Fruit fly (Drosophila melanogaster) whole organism, wandering third instar larva: ENCODE results near the gene CG14423.

ENCODE experiments used
- Abd-B ChIP-seq: fragments of >200 bp; optimal IDR thresholded peaks from 2 replicates; lab custom pipeline; 2017; ENCODE audit warnings: missing biosample characterization, missing genetic modification characterization
- CG32264 ChIP-seq: fragments of 200-800 bp; sonication (Bioruptor generic); optimal IDR thresholded peaks from 2 replicates; lab custom pipeline; 2016; ENCODE audit warnings: missing biosample characterization, missing genetic modification characterization
- CG9705 ChIP-seq: fragments of 200-800 bp; sonication (Bioruptor generic); optimal IDR thresholded peaks from 2 replicates; lab custom pipeline; 2018; ENCODE audit warnings: missing biosample characterization, mild to moderate bottlenecking, missing genetic modification characterization
- CrebA ChIP-seq: fragments of 200-800 bp; sonication (Bioruptor generic); optimal IDR thresholded peaks from 2 replicates; lab custom pipeline; 2016; ENCODE audit warnings: missing biosample characterization, mild to moderate bottlenecking, missing genetic modification characterization, borderline replicate concordance
- Dfd ChIP-seq: fragments of >200 bp; optimal IDR thresholded peaks from 2 replicates; lab custom pipeline; 2017; ENCODE audit warnings: missing biosample characterization, missing genetic modification characterization
- Dif ChIP-seq: fragments of 200-275, 200-300 bp; sonication (Bioruptor generic); optimal IDR thresholded peaks from 2 replicates; lab custom pipeline; 2018; ENCODE audit warnings: missing biosample characterization, missing genetic modification characterization; ENCODE audit not compliant: partially characterized antibody
- GATAd ChIP-seq: sonication (Bioruptor generic); optimal IDR thresholded peaks from 2 replicates; lab custom pipeline; 2016; ENCODE audit warnings: missing biosample characterization, missing genetic modification characterization
- HLH106 ChIP-seq: fragments of 200-800 bp; optimal IDR thresholded peaks from 3 replicates; lab custom pipeline; 2019; ENCODE audit warnings: missing biosample characterization, mild to moderate bottlenecking, missing genetic modification characterization, moderate library complexity
- Hnf4 ChIP-seq: fragments of 200-800 bp; sonication (Bioruptor generic); optimal IDR thresholded peaks from 2 replicates; lab custom pipeline; 2016; ENCODE audit warnings: missing biosample characterization, mild to moderate bottlenecking, missing genetic modification characterization
- Hr78 ChIP-seq: fragments of >200 bp; optimal IDR thresholded peaks from 2 replicates; lab custom pipeline; 2017; ENCODE audit warnings: missing biosample characterization, missing genetic modification characterization
- Jra ChIP-seq: sonication (Bioruptor generic); optimal IDR thresholded peaks from 2 replicates; lab custom pipeline; 2016; ENCODE audit warnings: missing biosample characterization, missing genetic modification characterization
- Mio ChIP-seq: sonication (Bioruptor generic); optimal IDR thresholded peaks from 2 replicates; lab custom pipeline; 2016; ENCODE audit warnings: missing biosample characterization, missing genetic modification characterization
- Myc ChIP-seq: fragments of >200 bp; optimal IDR thresholded peaks from 2 replicates; lab custom pipeline; 2017
- N ChIP-seq: fragments of >200 bp; optimal IDR thresholded peaks from 2 replicates; lab custom pipeline; 2018; ENCODE audit warnings: missing biosample characterization, missing external identifiers, missing genetic modification characterization
- OdsH ChIP-seq: fragments of 200-800 bp; sonication (Bioruptor generic); optimal IDR thresholded peaks from 2 replicates; lab custom pipeline; 2016; ENCODE audit warnings: missing biosample characterization, mild to moderate bottlenecking, missing genetic modification characterization
- Rel ChIP-seq, 2 experiments: fragments of 200-800 bp; sonication (Bioruptor generic) in 1 of 2; optimal IDR thresholded peaks; 2 replicates in 1 of 2; 3 replicates in 1 of 2; lab custom pipeline; 2016 to 2019; ENCODE audit warnings: mild to moderate bottlenecking in 2 of 2, missing biosample characterization in 2 of 2, missing genetic modification characterization in 2 of 2, moderate library complexity in 1 of 2
- Sp1 ChIP-seq: fragments of 200-800 bp; sonication (Bioruptor generic); optimal IDR thresholded peaks from 3 replicates; lab custom pipeline; 2019; ENCODE audit warnings: missing biosample characterization, mild to moderate bottlenecking, missing genetic modification characterization, moderate library complexity
- Vsx2 ChIP-seq: fragments of 200-300, 225-300 bp; sonication (Bioruptor generic); optimal IDR thresholded peaks from 2 replicates; lab custom pipeline; 2018; ENCODE audit warnings: missing biosample characterization, missing genetic modification characterization; ENCODE audit not compliant: partially characterized antibody
- br ChIP-seq: fragments of 200-800 bp; sonication (Bioruptor generic); optimal IDR thresholded peaks from 2 replicates; lab custom pipeline; 2016; ENCODE audit warnings: missing biosample characterization, missing genetic modification characterization
- dl ChIP-seq, 2 experiments: fragments of 175-275, 200-275 bp in 1 of 2; fragments of 200-275 bp in 1 of 2; sonication (Bioruptor generic); optimal IDR thresholded peaks; lab custom pipeline; 2018; ENCODE audit warnings: mild to moderate bottlenecking in 2 of 2, missing biosample characterization in 2 of 2, missing genetic modification characterization in 2 of 2, moderate library complexity in 2 of 2; ENCODE audit not compliant: partially characterized antibody in 2 of 2, insufficient read depth in 1 of 2
- dmrt93B ChIP-seq: fragments of 200-800 bp; sonication (Bioruptor generic); optimal IDR thresholded peaks from 2 replicates; lab custom pipeline; 2018; ENCODE audit warnings: missing biosample characterization, mild to moderate bottlenecking, missing genetic modification characterization
- dsf ChIP-seq: sonication (Bioruptor generic); optimal IDR thresholded peaks from 2 replicates; lab custom pipeline; 2016; ENCODE audit warnings: missing biosample characterization, missing genetic modification characterization, borderline replicate concordance
- ey ChIP-seq: fragments of 200-800 bp; sonication (Bioruptor generic); optimal IDR thresholded peaks from 2 replicates; lab custom pipeline; 2016; ENCODE audit warnings: missing biosample characterization, missing genetic modification characterization
- foxo ChIP-seq, 2 experiments: fragments of 200-800 bp; sonication (Bioruptor generic); optimal IDR thresholded peaks; 2 replicates in 1 of 2; 3 replicates in 1 of 2; lab custom pipeline; 2016 to 2017; ENCODE audit warnings: missing biosample characterization in 2 of 2, missing genetic modification characterization in 2 of 2
- h ChIP-seq: fragments of 200-800 bp; sonication (Bioruptor generic); optimal IDR thresholded peaks from 3 replicates; lab custom pipeline; 2016; ENCODE audit warnings: missing biosample characterization, mild to moderate bottlenecking, missing genetic modification characterization
- jim ChIP-seq: fragments of 175-275, 200-325 bp; sonication (Bioruptor generic); optimal IDR thresholded peaks from 2 replicates; lab custom pipeline; 2016; ENCODE audit warnings: missing biosample characterization, mild to moderate bottlenecking, missing genetic modification characterization
- lola ChIP-seq: fragments of >200 bp; optimal IDR thresholded peaks from 2 replicates; lab custom pipeline; 2017; ENCODE audit warnings: missing biosample characterization, missing genetic modification characterization
- psq ChIP-seq: fragments of 200-800 bp; sonication (Bioruptor generic); optimal IDR thresholded peaks from 3 replicates; lab custom pipeline; 2017; ENCODE audit warnings: missing biosample characterization, mild to moderate bottlenecking, missing genetic modification characterization, moderate library complexity
- rgr ChIP-seq: fragments of 200-800 bp; sonication (Bioruptor generic); optimal IDR thresholded peaks from 3 replicates; lab custom pipeline; 2016; ENCODE audit warnings: missing biosample characterization, mild to moderate bottlenecking, missing genetic modification characterization
- sage ChIP-seq: fragments of 200-800 bp; sonication (Bioruptor generic); optimal IDR thresholded peaks from 2 replicates; lab custom pipeline; 2016; ENCODE audit warnings: missing biosample characterization, mild to moderate bottlenecking, missing genetic modification characterization
- sv ChIP-seq: fragments of 200-800 bp; sonication (Bioruptor generic); optimal IDR thresholded peaks from 3 replicates; lab custom pipeline; 2016; ENCODE audit warnings: missing biosample characterization, missing genetic modification characterization
- tai ChIP-seq: sonication (Bioruptor generic); optimal IDR thresholded peaks from 2 replicates; lab custom pipeline; 2016; ENCODE audit warnings: missing biosample characterization, missing genetic modification characterization
- woc ChIP-seq: sonication (Bioruptor generic); optimal IDR thresholded peaks from 2 replicates; lab custom pipeline; 2016; ENCODE audit warnings: missing biosample characterization, mild to moderate bottlenecking, missing genetic modification characterization

CG14423 gene

dm6 chrX:2936727-2937126, 8.5 kb upstream of the CG14423 start, which contains the start of gene CG3598:
CG3598 (plus strand) TSS chrX:2937027.
- TF ChIP-seq Mio (GFP tag; lab: Kevin White, UChicago) (no peak), sv (GFP tag; lab: Kevin White, UChicago) (no peak), Rel (GFP tag; optimal IDR thresholded peaks at IDR 0.05; lab: Kevin White, UChicago) (no peak), Rel (tag; optimal IDR thresholded peaks at IDR 0.05; lab: Kevin White, UChicago) (no peak), tai (GFP tag; lab: Kevin White, UChicago) (no peak), CrebA (GFP tag; lab: Kevin White, UChicago) (no peak), foxo (GFP tag; optimal IDR thresholded peaks at IDR 0.05; lab: Kevin White, UChicago) (no peak), Abd-B (no peak), jim (GFP tag; lab: Kevin White, UChicago) (no peak), ey (GFP tag; lab: Kevin White, UChicago) (no peak), Dfd (GFP tag; lab: Kevin White, UChicago) (no peak), OdsH (no peak), CG9705 (GFP tag; lab: Kevin White, UChicago) (no peak), dl (GFP tag; optimal IDR thresholded peaks at IDR 0.05; lab: Kevin White, UChicago; ENCODE audit: insufficient read depth in 1 of 2, partially characterized antibody in 2 of 2) (no peak), CG32264 (GFP tag; lab: Kevin White, UChicago) (no peak), GATAd (GFP tag; lab: Kevin White, UChicago) (no peak)

dm6 chrX:2938556-2938955, 6.6 kb upstream of the CG14423 start, which contains the start of gene CG14420:
CG14420 (plus strand) TSS chrX:2938856.
- TF ChIP-seq Mio (GFP tag; lab: Kevin White, UChicago) (no peak), dsf (GFP tag; lab: Kevin White, UChicago) (no peak), Sp1 (GFP tag; lab: Kevin White, UChicago) (no peak), Abd-B (no peak), br (GFP tag; lab: Kevin White, UChicago) (no peak), foxo (GFP tag; optimal IDR thresholded peaks at IDR 0.05; lab: Kevin White, UChicago) (no peak), Dif (no peak), sv (GFP tag; lab: Kevin White, UChicago) (no peak), Dfd (GFP tag; lab: Kevin White, UChicago) (no peak), GATAd (GFP tag; lab: Kevin White, UChicago) (no peak), HLH106 (tag; lab: Kevin White, UChicago) (no peak), Vsx2 (GFP tag; lab: Kevin White, UChicago) (no peak), dl (GFP tag; optimal IDR thresholded peaks at IDR 0.05; lab: Kevin White, UChicago; ENCODE audit: insufficient read depth in 1 of 2, partially characterized antibody in 2 of 2) (no peak), N (GFP tag; lab: Kevin White, UChicago) (no peak), Jra (GFP tag; lab: Kevin White, UChicago) (no peak), CG32264 (GFP tag; lab: Kevin White, UChicago) (no peak)

DNA sequence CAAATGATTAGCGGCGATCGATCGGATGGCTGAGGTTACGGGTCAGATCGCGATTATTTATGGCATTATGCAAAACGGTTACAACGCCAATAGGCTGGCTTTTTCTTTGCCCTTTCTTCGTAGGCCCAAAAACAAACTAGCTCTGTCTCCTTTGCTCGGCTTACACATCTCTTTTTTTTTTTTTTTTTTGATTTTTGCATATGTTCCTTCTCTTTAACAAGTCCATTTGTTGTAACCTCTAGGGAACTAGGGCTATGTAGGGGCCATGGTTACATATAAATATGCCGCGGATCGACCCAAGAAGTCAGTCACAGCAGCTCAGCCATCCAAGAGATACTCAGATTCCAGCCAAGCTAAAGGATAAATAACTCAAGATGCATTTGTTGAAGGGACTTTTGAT, 4.1 kb upstream of the CG14423 start, which contains the start of gene CG14421:
Gene CG14421 (plus strand): TSS at position 301 of the 400 bp plus-strand sequence.
- TF ChIP-seq dmrt93B (GFP tag; lab: Kevin White, UChicago) (no peak), jim (GFP tag; lab: Kevin White, UChicago) (no peak), rgr (GFP tag; lab: Kevin White, UChicago) (no peak), Mio (GFP tag; lab: Kevin White, UChicago) (no peak), GATAd (GFP tag; lab: Kevin White, UChicago) (no peak), woc (GFP tag; lab: Kevin White, UChicago) (no peak), Dif (no peak), Hnf4 (GFP tag; lab: Kevin White, UChicago) (no peak), Hr78 (GFP tag; lab: Kevin White, UChicago) (no peak)

DNA sequence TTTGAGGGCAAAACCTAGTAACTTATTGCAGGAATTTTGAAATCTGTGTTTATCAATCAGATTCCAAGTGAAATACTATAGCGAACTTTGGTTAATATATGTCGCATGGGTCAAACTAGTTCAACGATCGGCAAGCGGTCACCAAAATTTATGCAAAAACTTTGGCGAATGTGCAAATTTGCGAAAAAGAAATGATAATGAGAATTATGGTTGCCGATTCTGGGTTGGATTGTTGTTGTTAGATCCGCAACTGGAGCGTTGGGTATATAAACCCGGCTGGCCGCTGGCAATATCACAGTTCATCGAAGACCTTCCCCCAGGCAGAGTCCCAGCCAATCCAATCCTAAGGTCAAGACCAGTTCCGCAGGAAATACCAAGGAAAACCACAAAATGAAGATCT, 2.1 kb upstream of the CG14423 start, which contains the start of gene CG14422:
Gene CG14422 (plus strand): TSS at position 301 of the 400 bp plus-strand sequence.
- TF ChIP-seq dmrt93B (GFP tag; lab: Kevin White, UChicago) (no peak), h (GFP tag; lab: Kevin White, UChicago) (no peak), Vsx2 (GFP tag; lab: Kevin White, UChicago) (no peak), CG32264 (GFP tag; lab: Kevin White, UChicago) (no peak), lola (GFP tag; lab: Kevin White, UChicago) (no peak), Dfd (GFP tag; lab: Kevin White, UChicago) (no peak), br (GFP tag; lab: Kevin White, UChicago) (no peak), CG9705 (GFP tag; lab: Kevin White, UChicago) (no peak), CrebA (GFP tag; lab: Kevin White, UChicago) (no peak), Hr78 (GFP tag; lab: Kevin White, UChicago) (no peak), psq (no peak), GATAd (GFP tag; lab: Kevin White, UChicago) (no peak), OdsH (no peak), Dif (no peak), Myc (lab: Kevin White, UChicago) (no peak), tai (GFP tag; lab: Kevin White, UChicago) (no peak), sage (GFP tag; lab: Kevin White, UChicago) (no peak)
